Fruit fly (Drosophila melanogaster): ENCODE data around the gene CG43185.

The CG43185 gene

dm6 chr2L:5876474-5877067, 8.1 kb upstream of the CG43185 start (continued):
- TF ChIP-seq cwo (GFP tag; optimal IDR thresholded peaks at IDR 0.05) (no peak), CG7963 (GFP tag; IDR thresholded peaks at IDR 0.05; ENCODE audit: partially characterized antibody) (no peak), Bdp1 (GFP tag; optimal IDR thresholded peaks at IDR 0.05) (no peak), br (optimal IDR thresholded peaks at IDR 0.05) (no peak), wor (GFP tag; IDR thresholded peaks at IDR 0.05) (no peak), CG12236 (GFP tag; optimal IDR thresholded peaks at IDR 0.05) (no peak), lbe (GFP tag; optimal IDR thresholded peaks at IDR 0.05) (no peak), Kr (GFP tag; optimal IDR thresholded peaks at IDR 0.05) (peak; percentile 13), sc (optimal IDR thresholded peaks at IDR 0.05) (no peak), sc (GFP tag; optimal IDR thresholded peaks at IDR 0.05) (no peak), Fer1 (GFP tag; optimal IDR thresholded peaks at IDR 0.05) (peak; percentile 75), lov (optimal IDR thresholded peaks at IDR 0.05) (no peak), lov (GFP tag; IDR thresholded peaks at IDR 0.05) (no peak), CG34224 (GFP tag; IDR thresholded peaks at IDR 0.05; ENCODE audit: partially characterized antibody) (no peak), CG5180 (GFP tag; optimal IDR thresholded peaks at IDR 0.05) (no peak), Ets97D (GFP tag; optimal IDR thresholded peaks at IDR 0.05) (no peak), Sox102F (GFP tag; optimal IDR thresholded peaks at IDR 0.05) (peak; percentile 26), Pdp1 (GFP tag; optimal IDR thresholded peaks at IDR 0.05) (peak in 1 of 2 experiments; percentile 11), mam (GFP tag; optimal IDR thresholded peaks at IDR 0.05) (no peak), CG7556 (GFP tag; optimal IDR thresholded peaks at IDR 0.05) (peak; percentile 6), so (GFP tag; IDR thresholded peaks at IDR 0.05) (no peak), CG3065 (GFP tag; optimal IDR thresholded peaks at IDR 0.05) (no peak), dmrt11E (tag; optimal IDR thresholded peaks at IDR 0.05) (no peak), shn (GFP tag; optimal IDR thresholded peaks at IDR 0.05) (no peak), dm (GFP tag; optimal IDR thresholded peaks at IDR 0.05) (no peak), gcm (GFP tag; optimal IDR thresholded peaks at IDR 0.05) (no peak), esg (GFP tag; conservative IDR thresholded peaks at IDR 0.05) (no peak), E2f2 (GFP tag; IDR thresholded peaks at IDR 0.05) (peak; percentile 19; the same call in 1 of the 2 replicates), CG30431 (GFP tag; optimal IDR thresholded peaks at IDR 0.05) (no peak), Nf-YC (tag; optimal IDR thresholded peaks at IDR 0.05) (no peak), CG13775 (GFP tag; optimal IDR thresholded peaks at IDR 0.05) (peak; percentile 15), lola (GFP tag; optimal IDR thresholded peaks at IDR 0.05) (no peak), mld (GFP tag; IDR thresholded peaks at IDR 0.05; ENCODE audit: partially characterized antibody) (no peak), CG6813 (GFP tag; optimal IDR thresholded peaks at IDR 0.05) (peak; percentile 68), CG33557 (GFP tag; optimal IDR thresholded peaks at IDR 0.05) (no peak), Xrp1 (GFP tag; IDR thresholded peaks at IDR 0.05) (0 out of 2 replicates have a peak, but pooled peaks have one; percentile 21), nau (GFP tag; optimal IDR thresholded peaks at IDR 0.05) (peak; percentile 43), CG14667 (GFP tag; IDR thresholded peaks at IDR 0.05) (no peak), pfk (GFP tag; optimal IDR thresholded peaks at IDR 0.05) (peak; percentile 25), Aef1 (GFP tag; IDR thresholded peaks at IDR 0.05) (no peak), CG15269 (tag; optimal IDR thresholded peaks at IDR 0.05) (peak; percentile 56), sob (GFP tag; IDR thresholded peaks at IDR 0.05) (peak; percentile 51; the same call in 1 of the 2 replicates), CG10979 (tag; optimal IDR thresholded peaks at IDR 0.05) (no peak), eyg (GFP tag; optimal IDR thresholded peaks at IDR 0.05) (peak; percentile 15), Opbp (GFP tag; IDR thresholded peaks at IDR 0.05; ENCODE audit: partially characterized antibody) (no peak), CG9727 (GFP tag; optimal IDR thresholded peaks at IDR 0.05) (peak; percentile 38), CG3281 (GFP tag; optimal IDR thresholded peaks at IDR 0.05) (peak; percentile 72), wdn (GFP tag; IDR thresholded peaks at IDR 0.05) (no peak), CG14050 (GFP tag; IDR thresholded peaks at IDR 0.05) (no peak), Dip3 (GFP tag; optimal IDR thresholded peaks at IDR 0.05) (peak; percentile 16)

Data from whole organism, embryonic.